Fruit fly (Drosophila melanogaster) whole organism, embryonic: ENCODE measurements around the gene CG32568.
A peak's percentile ranks its signal among the peaks of the same experiment; 100 is the strongest.

ENCODE experiments used
- Aef1 ChIP-seq: fragments of 200-800 bp; sonication (Bioruptor generic); IDR thresholded peaks from 3 replicates; pipeline ENCODE4 v1.3.6; 2022; ENCODE audit warnings: missing biosample characterization, missing genetic modification characterization
- Atf3 ChIP-seq: fragments of 200-800 bp; sonication (Bioruptor generic); optimal IDR thresholded peaks from 3 replicates; lab custom pipeline; 2016; ENCODE audit warnings: missing biosample characterization, missing genetic modification characterization
- Bteb2 ChIP-seq: fragments of 200-800 bp; sonication (Bioruptor generic); optimal IDR thresholded peaks from 2 replicates; lab custom pipeline; 2016; ENCODE audit warnings: missing biosample characterization, missing genetic modification characterization
- CG10654 ChIP-seq: fragments of 200-800 bp; sonication (Bioruptor generic); optimal IDR thresholded peaks from 2 replicates; lab custom pipeline; 2016; ENCODE audit warnings: missing biosample characterization, missing genetic modification characterization
- CG11723 ChIP-seq: fragments of 200-800 bp; sonication (Bioruptor generic); optimal IDR thresholded peaks from 2 replicates; lab custom pipeline; 2017; ENCODE audit warnings: missing biosample characterization, mild to moderate bottlenecking, missing genetic modification characterization
- CG12942 ChIP-seq: fragments of 200-800 bp; sonication (Bioruptor generic); optimal IDR thresholded peaks from 3 replicates; lab custom pipeline; 2016; ENCODE audit warnings: missing biosample characterization, missing genetic modification characterization
- CG15073 ChIP-seq: fragments of 200-800 bp; sonication (Bioruptor generic); optimal IDR thresholded peaks from 2 replicates; lab custom pipeline; 2016; ENCODE audit warnings: missing biosample characterization, missing genetic modification characterization
- CG15479 ChIP-seq: fragments of 200-800 bp; sonication (Bioruptor generic); optimal IDR thresholded peaks from 3 replicates; lab custom pipeline; 2019; ENCODE audit warnings: missing biosample characterization, mild to moderate bottlenecking, missing genetic modification characterization, moderate library complexity
- CG15601 ChIP-seq: fragments of 200-800 bp; sonication (Bioruptor generic); optimal IDR thresholded peaks from 3 replicates; lab custom pipeline; 2019; ENCODE audit warnings: missing biosample characterization, mild to moderate bottlenecking, missing genetic modification characterization, moderate library complexity
- CG1832 ChIP-seq: fragments of 200-800 bp; sonication (Bioruptor generic); optimal IDR thresholded peaks from 2 replicates; lab custom pipeline; 2017; ENCODE audit warnings: missing biosample characterization, mild to moderate bottlenecking, missing genetic modification characterization, inconsistent platforms
- CG18476 ChIP-seq: fragments of 200-800 bp; sonication (Bioruptor generic); optimal IDR thresholded peaks from 2 replicates; lab custom pipeline; 2016; ENCODE audit warnings: missing biosample characterization, mild to moderate bottlenecking, missing genetic modification characterization
- CG2120 ChIP-seq: fragments of 200-800 bp; sonication (Bioruptor generic); optimal IDR thresholded peaks from 3 replicates; lab custom pipeline; 2016; ENCODE audit warnings: missing biosample characterization, missing genetic modification characterization
- CG32532 ChIP-seq: fragments of 200-800 bp; sonication (Bioruptor generic); IDR thresholded peaks from 2 replicates; pipeline ENCODE4 v1.3.6; 2022; ENCODE audit warnings: missing biosample characterization, missing genetic modification characterization
- CG33557 ChIP-seq: fragments of 200-800 bp; sonication (Bioruptor generic); optimal IDR thresholded peaks from 2 replicates; lab custom pipeline; 2019; ENCODE audit warnings: missing biosample characterization, mild to moderate bottlenecking, missing genetic modification characterization, moderate library complexity
- CG43689 ChIP-seq: fragments of 200-800 bp; sonication (Bioruptor generic); IDR thresholded peaks from 2 replicates; pipeline ENCODE4 v1.3.6; 2022; ENCODE audit warnings: missing biosample characterization, missing genetic modification characterization
- CG6689 ChIP-seq: fragments of 200-800 bp; sonication (Bioruptor generic); IDR thresholded peaks from 2 replicates; pipeline ENCODE4 v1.3.6; 2022; ENCODE audit warnings: missing biosample characterization, missing genetic modification characterization
- CG7372 ChIP-seq: fragments of 200-800 bp; sonication (Bioruptor generic); IDR thresholded peaks from 2 replicates; pipeline ENCODE4 v1.3.6; 2022; ENCODE audit warnings: missing biosample characterization, missing genetic modification characterization
- CG7786 ChIP-seq: fragments of 200-800 bp; sonication (Bioruptor generic); optimal IDR thresholded peaks from 2 replicates; lab custom pipeline; 2016; ENCODE audit warnings: missing biosample characterization, missing genetic modification characterization
- CG8089 ChIP-seq: fragments of 200-800 bp; sonication (Bioruptor generic); optimal IDR thresholded peaks from 3 replicates; lab custom pipeline; 2016; ENCODE audit warnings: missing biosample characterization, missing genetic modification characterization
- CG9727 ChIP-seq: fragments of 200-800 bp; sonication (Bioruptor generic); optimal IDR thresholded peaks from 3 replicates; lab custom pipeline; 2017; ENCODE audit warnings: missing biosample characterization, mild to moderate bottlenecking, missing genetic modification characterization
- CG9932 ChIP-seq: fragments of 200-800 bp; sonication (Bioruptor generic); IDR thresholded peaks from 2 replicates; pipeline ENCODE4 v1.3.6; 2022; ENCODE audit warnings: missing biosample characterization, missing genetic modification characterization
- Dfd ChIP-seq, 2 experiments: fragments of >200 bp; optimal IDR thresholded peaks; 2 replicates each; lab custom pipeline; 2017; ENCODE audit warnings: missing biosample characterization in 2 of 2, missing genetic modification characterization in 2 of 2
- Dip3 ChIP-seq: fragments of 200-800 bp; sonication (Bioruptor generic); optimal IDR thresholded peaks from 3 replicates; lab custom pipeline; 2016; ENCODE audit warnings: missing biosample characterization, missing genetic modification characterization
- Elba2 ChIP-seq: fragments of 200-800 bp; sonication (Bioruptor generic); optimal IDR thresholded peaks from 3 replicates; lab custom pipeline; 2016; ENCODE audit warnings: missing biosample characterization, missing genetic modification characterization
- Ets97D ChIP-seq: fragments of 200-800 bp; sonication (Bioruptor generic); optimal IDR thresholded peaks from 3 replicates; lab custom pipeline; 2016; ENCODE audit warnings: missing biosample characterization, missing genetic modification characterization
- Hr51 ChIP-seq, 2 experiments: fragments of 200-800 bp; sonication (Bioruptor generic); optimal IDR thresholded peaks; 2 replicates in 1 of 2; 3 replicates in 1 of 2; lab custom pipeline; 2016 to 2018; ENCODE audit warnings: missing biosample characterization in 2 of 2, missing genetic modification characterization in 2 of 2, mild to moderate bottlenecking in 1 of 2, moderate library complexity in 1 of 2
- Poxn ChIP-seq: fragments of 200-800 bp; sonication (Bioruptor generic); IDR thresholded peaks from 2 replicates; pipeline ENCODE4 v1.3.6; 2022; ENCODE audit warnings: missing biosample characterization, missing genetic modification characterization
- ac ChIP-seq: fragments of 200-800 bp; sonication (Bioruptor generic); optimal IDR thresholded peaks from 3 replicates; lab custom pipeline; 2017; ENCODE audit warnings: missing biosample characterization, mild to moderate bottlenecking, missing genetic modification characterization
- bab2 ChIP-seq: fragments of 200-800 bp; sonication (Bioruptor generic); optimal IDR thresholded peaks from 2 replicates; lab custom pipeline; 2016; ENCODE audit warnings: missing biosample characterization, missing genetic modification characterization
- bbx ChIP-seq: fragments of 200-800 bp; sonication (Bioruptor generic); IDR thresholded peaks from 2 replicates; pipeline ENCODE4 v1.3.6; 2022; ENCODE audit warnings: missing biosample characterization, missing genetic modification characterization; ENCODE audit not compliant: partially characterized antibody
- cato ChIP-seq: fragments of 200-800 bp; sonication (Bioruptor generic); optimal IDR thresholded peaks from 2 replicates; lab custom pipeline; 2016; ENCODE audit warnings: missing biosample characterization, missing genetic modification characterization, borderline replicate concordance
- chn ChIP-seq: fragments of 200-800 bp; sonication (Bioruptor generic); optimal IDR thresholded peaks from 2 replicates; lab custom pipeline; 2016; ENCODE audit warnings: missing biosample characterization, missing genetic modification characterization
- fd64A ChIP-seq: fragments of 200-800 bp; sonication (Bioruptor generic); optimal IDR thresholded peaks from 3 replicates; lab custom pipeline; 2018; ENCODE audit warnings: missing biosample characterization, mild to moderate bottlenecking, missing genetic modification characterization
- grau ChIP-seq: fragments of 200-800 bp; optimal IDR thresholded peaks from 3 replicates; lab custom pipeline; 2019; ENCODE audit warnings: missing biosample characterization, mild to moderate bottlenecking, missing genetic modification characterization, moderate library complexity
- grn ChIP-seq: fragments of 200-800 bp; sonication (Bioruptor generic); optimal IDR thresholded peaks from 3 replicates; lab custom pipeline; 2017; ENCODE audit warnings: missing biosample characterization, missing genetic modification characterization
- gro ChIP-seq: fragments of 200-800 bp; sonication (Bioruptor generic); optimal IDR thresholded peaks from 2 replicates; lab custom pipeline; 2016; ENCODE audit warnings: missing biosample characterization, missing genetic modification characterization
- ham ChIP-seq: fragments of 200-800 bp; sonication (Bioruptor generic); IDR thresholded peaks from 2 replicates; pipeline ENCODE4 v1.3.6; 2022; ENCODE audit warnings: missing biosample characterization, missing genetic modification characterization
- insv ChIP-seq, 2 experiments: fragments of 200-800 bp; sonication (Bioruptor generic); optimal IDR thresholded peaks; 3 replicates each; lab custom pipeline; 2016 to 2018; ENCODE audit warnings: missing biosample characterization in 2 of 2, missing genetic modification characterization in 2 of 2
- kah ChIP-seq: fragments of 200-800 bp; sonication (Bioruptor generic); optimal IDR thresholded peaks from 2 replicates; lab custom pipeline; 2018; ENCODE audit warnings: missing biosample characterization, mild to moderate bottlenecking, missing genetic modification characterization
- knrl ChIP-seq: fragments of 200-800 bp; sonication (Bioruptor generic); IDR thresholded peaks from 3 replicates; pipeline ENCODE4 v1.3.6; 2022; ENCODE audit warnings: missing biosample characterization, missing genetic modification characterization; ENCODE audit not compliant: partially characterized antibody
- lilli ChIP-seq: fragments of 200-800 bp; sonication (Bioruptor generic); optimal IDR thresholded peaks from 3 replicates; lab custom pipeline; 2016; ENCODE audit warnings: missing biosample characterization, missing genetic modification characterization
- lola ChIP-seq, 3 experiments: fragments of >200 bp in 2 of 3; fragments of 200-800 bp in 1 of 3; sonication (Bioruptor generic) in 1 of 3; optimal IDR thresholded peaks; 2 replicates each; lab custom pipeline; 2017 to 2019; ENCODE audit warnings: missing biosample characterization in 3 of 3, missing genetic modification characterization in 3 of 3, mild to moderate bottlenecking in 1 of 3, moderate library complexity in 1 of 3
- nerfin-2 ChIP-seq: fragments of 200-800 bp; sonication (Bioruptor generic); IDR thresholded peaks from 2 replicates; pipeline ENCODE4 v1.3.6; 2022; ENCODE audit warnings: missing biosample characterization, missing genetic modification characterization; ENCODE audit not compliant: partially characterized antibody
- pb ChIP-seq: fragments of 200-800 bp; sonication (Bioruptor generic); optimal IDR thresholded peaks from 3 replicates; lab custom pipeline; 2016; ENCODE audit warnings: missing biosample characterization, missing genetic modification characterization
- prd ChIP-seq, 3 experiments: fragments of >200 bp in 2 of 3; fragments of 200-800 bp in 1 of 3; sonication (Bioruptor generic) in 1 of 3; optimal IDR thresholded peaks in 2 of 3; IDR thresholded peaks in 1 of 3; 2 replicates in 2 of 3; 3 replicates in 1 of 3; pipeline versions ENCODE4 v1.3.6 to Lab custom; 2017 to 2022; ENCODE audit warnings: missing biosample characterization in 1 of 3, missing genetic modification characterization in 1 of 3
- scrt ChIP-seq: fragments of 200-800 bp; sonication (Bioruptor generic); optimal IDR thresholded peaks from 2 replicates; lab custom pipeline; 2018; ENCODE audit warnings: missing biosample characterization, mild to moderate bottlenecking, missing genetic modification characterization, moderate library complexity
- sisA ChIP-seq: fragments of 200-800 bp; sonication (Bioruptor generic); IDR thresholded peaks from 2 replicates; pipeline ENCODE4 v1.3.6; 2022; ENCODE audit warnings: missing biosample characterization, missing genetic modification characterization
- so ChIP-seq: fragments of 200-800 bp; sonication (Bioruptor generic); IDR thresholded peaks from 3 replicates; pipeline ENCODE4 v1.3.6; 2022; ENCODE audit warnings: missing biosample characterization, missing genetic modification characterization
- sqz ChIP-seq: fragments of 200-800 bp; sonication (Bioruptor generic); optimal IDR thresholded peaks from 3 replicates; lab custom pipeline; 2018; ENCODE audit warnings: missing biosample characterization, mild to moderate bottlenecking, missing genetic modification characterization
- sug ChIP-seq: fragments of 200-800 bp; optimal IDR thresholded peaks from 2 replicates; lab custom pipeline; 2019; ENCODE audit warnings: missing biosample characterization, mild to moderate bottlenecking, missing genetic modification characterization, moderate library complexity
- trem ChIP-seq: fragments of 200-800 bp; optimal IDR thresholded peaks from 3 replicates; lab custom pipeline; 2019; ENCODE audit warnings: missing biosample characterization, mild to moderate bottlenecking, missing genetic modification characterization, moderate library complexity

CG32568 gene

dm6 chrX:16781055-16781454 lies 40.3 kb downstream of the CG32568 start (continued):
- TF ChIP-seq ac (GFP tag; lab: Kevin White, UChicago) (no peak), Atf3 (GFP tag; lab: Kevin White, UChicago) (no peak), insv (GFP tag; optimal IDR thresholded peaks at IDR 0.05; lab: Kevin White, UChicago) (no peak), CG11723 (GFP tag; lab: Kevin White, UChicago) (no peak), CG8089 (peak; percentile 6), gro (GFP tag; lab: Kevin White, UChicago) (peak; percentile 65), prd (optimal IDR thresholded peaks at IDR 0.05; lab: Kevin White, UChicago) (no peak), prd (GFP tag; IDR thresholded peaks at IDR 0.05; lab: Robert Waterston, UW) (0 out of 3 replicates have a peak, but pooled peaks have one; percentile 16), pb (GFP tag; lab: Kevin White, UChicago) (peak; percentile 29), CG9932 (GFP tag; lab: Robert Waterston, UW) (peak; percentile 59; the same call in 1 of the 2 replicates), lilli (GFP tag; lab: Kevin White, UChicago) (peak; percentile 38), CG7372 (GFP tag; lab: Robert Waterston, UW) (0 out of 2 replicates have a peak, but pooled peaks have one; percentile 8), CG33557 (no peak), grn (GFP tag; lab: Kevin White, UChicago) (no peak), CG9727 (GFP tag; lab: Kevin White, UChicago) (no peak), Ets97D (no peak), CG15073 (GFP tag; lab: Kevin White, UChicago) (no peak), CG32532 (GFP tag; lab: Robert Waterston, UW) (peak; percentile 44; the same call in 1 of the 2 replicates), sug (tag; lab: Kevin White, UChicago) (no peak), Aef1 (no peak), CG2120 (GFP tag; lab: Kevin White, UChicago) (peak; percentile 69), Bteb2 (GFP tag; lab: Kevin White, UChicago) (no peak), kah (GFP tag; lab: Kevin White, UChicago) (no peak), Poxn (GFP tag; lab: Robert Waterston, UW) (no peak), chn (GFP tag; lab: Kevin White, UChicago) (peak; percentile 35), trem (tag; lab: Kevin White, UChicago) (no peak), Hr51 (GFP tag; optimal IDR thresholded peaks at IDR 0.05; lab: Kevin White, UChicago) (peak; percentile 21 to 45), scrt (GFP tag; lab: Kevin White, UChicago) (peak; percentile 16), so (no peak), bab2 (GFP tag; lab: Kevin White, UChicago) (peak; percentile 27), bbx (no peak), CG10654 (GFP tag; lab: Kevin White, UChicago) (no peak), CG15601 (tag; lab: Kevin White, UChicago) (no peak), cato (no peak), CG6689 (GFP tag; lab: Robert Waterston, UW) (peak; percentile 50; the same call in 1 of the 2 replicates), ham (GFP tag; lab: Robert Waterston, UW) (no peak), CG1832 (GFP tag; lab: Kevin White, UChicago) (no peak), CG7786 (GFP tag; lab: Kevin White, UChicago) (no peak), Dip3 (GFP tag; lab: Kevin White, UChicago) (peak; percentile 41), CG15479 (GFP tag; lab: Kevin White, UChicago) (no peak), CG43689 (GFP tag; lab: Robert Waterston, UW) (no peak), sisA (GFP tag; lab: Robert Waterston, UW) (peak; percentile 21; the same call in 1 of the 2 replicates), CG12942 (GFP tag; lab: Kevin White, UChicago) (no peak), sqz (GFP tag; lab: Kevin White, UChicago) (no peak), Dfd (GFP tag; optimal IDR thresholded peaks at IDR 0.05; lab: Kevin White, UChicago) (no peak), nerfin-2 (GFP tag; lab: Robert Waterston, UW) (no peak), knrl (GFP tag; lab: Robert Waterston, UW) (no peak), grau (peak; percentile 43), Elba2 (GFP tag; lab: Kevin White, UChicago) (no peak), fd64A (GFP tag; lab: Kevin White, UChicago) (no peak), CG18476 (GFP tag; lab: Kevin White, UChicago) (no peak), lola (GFP tag; optimal IDR thresholded peaks at IDR 0.05; lab: Kevin White, UChicago) (no peak)
